Worm (Caenorhabditis elegans): ENCODE results near the gene C05E4.12.
A peak's percentile ranks its signal among the peaks of the same experiment; 100 is the strongest.

Gene C05E4.12

DNA sequence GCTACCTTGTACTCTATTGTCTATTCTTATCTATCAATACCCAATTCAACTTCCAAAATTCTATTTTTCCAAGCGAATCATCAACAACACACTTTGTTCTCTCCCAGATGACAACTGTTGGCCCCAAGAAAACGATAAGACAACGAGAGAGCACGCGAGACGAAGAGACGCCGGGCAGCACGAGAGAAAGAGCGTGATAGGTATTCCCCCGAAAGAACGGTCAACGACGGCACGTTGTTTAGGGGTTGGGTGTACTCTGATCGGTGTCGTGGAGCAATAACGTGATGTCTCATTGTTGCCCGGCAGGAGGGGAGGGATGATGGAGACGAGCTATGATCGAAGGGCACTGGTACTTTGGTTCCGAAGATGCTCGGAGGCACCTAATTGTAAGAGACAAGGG is 30.5 kb downstream of the C05E4.12 start (continued):
- TF ChIP-seq gei-17 (GFP tag; optimal IDR thresholded peaks at IDR 0.05) = peak; percentile 55
- TF ChIP-seq ekl-4 (GFP tag; IDR thresholded peaks at IDR 0.05) = peak; percentile 78
- TF ChIP-seq lin-54 (GFP tag; optimal IDR thresholded peaks at IDR 0.05) = peak; percentile 61
- peak; percentile 1 for TF ChIP-seq ama-1 (optimal IDR thresholded peaks at IDR 0.05)
- no peak for TF ChIP-seq ama-1 (GFP tag; optimal IDR thresholded peaks at IDR 0.05)
- TF ChIP-seq K11D2.4 (GFP tag; IDR thresholded peaks at IDR 0.05) = peak; percentile 84
- TF ChIP-seq atf-7 (tag; optimal IDR thresholded peaks at IDR 0.05) = peak; percentile 93
- no peak for TF ChIP-seq ceh-79 (tag; optimal IDR thresholded peaks at IDR 0.05)
- no peak for TF ChIP-seq efl-1 (GFP tag; optimal IDR thresholded peaks at IDR 0.05)
- TF ChIP-seq madf-8 (GFP tag; conservative IDR thresholded peaks at IDR 0.05) = no peak
- TF ChIP-seq ceh-27 (GFP tag; optimal IDR thresholded peaks at IDR 0.05) = peak; percentile 41
- TF ChIP-seq lsy-27 (tag; optimal IDR thresholded peaks at IDR 0.05; ENCODE audit: borderline replicate concordance, insufficient read depth) = no peak
- TF ChIP-seq K12H6.12 (tag; optimal IDR thresholded peaks at IDR 0.05) = peak; percentile 71
- peak; percentile 64; the same call in 1 of the 2 replicates for TF ChIP-seq madf-3 (GFP tag; IDR thresholded peaks at IDR 0.05)
- no peak for TF ChIP-seq ztf-25 (GFP tag; IDR thresholded peaks at IDR 0.05)
- TF ChIP-seq ceh-58 (GFP tag; IDR thresholded peaks at IDR 0.05) = no peak
- no peak for TF ChIP-seq F37B4.10 (GFP tag; IDR thresholded peaks at IDR 0.05)
- no peak for TF ChIP-seq aptf-3 (GFP tag; IDR thresholded peaks at IDR 0.05)
- no peak for TF ChIP-seq F57A8.1 (GFP tag; optimal IDR thresholded peaks at IDR 0.05)
- TF ChIP-seq F22D6.2 (tag; optimal IDR thresholded peaks at IDR 0.05) = peak; percentile 84
- TF ChIP-seq dpl-1 (GFP tag; optimal IDR thresholded peaks at IDR 0.05) = no peak
- no peak for TF ChIP-seq egl-18 (GFP tag; IDR thresholded peaks at IDR 0.05)
- peak; percentile 73 for TF ChIP-seq ZK185.1 (tag; optimal IDR thresholded peaks at IDR 0.05; ENCODE audit: poor library complexity, severe bottlenecking)
- TF ChIP-seq ztf-28 (GFP tag; IDR thresholded peaks at IDR 0.05) = no peak
- peak; percentile 18 for TF ChIP-seq athp-1 (tag; optimal IDR thresholded peaks at IDR 0.05)
- no peak for TF ChIP-seq fkh-3 (tag; optimal IDR thresholded peaks at IDR 0.05)
- TF ChIP-seq rcor-1 (GFP tag; IDR thresholded peaks at IDR 0.05) = peak; percentile 47; the same call in 1 of the 2 replicates
- peak; percentile 89 for TF ChIP-seq nfyb-1 (GFP tag; IDR thresholded peaks at IDR 0.05)
- no peak for TF ChIP-seq him-1 (tag; optimal IDR thresholded peaks at IDR 0.05)
- TF ChIP-seq cebp-2 (GFP tag; IDR thresholded peaks at IDR 0.05) = 0 out of 2 replicates have a peak, but pooled peaks have one; percentile 61
- TF ChIP-seq Y79H2A.3 (GFP tag; conservative IDR thresholded peaks at IDR 0.05) = no peak
- TF ChIP-seq nfya-2 (GFP tag; IDR thresholded peaks at IDR 0.05) = no peak
- TF ChIP-seq Y53F4B.3 (GFP tag; IDR thresholded peaks at IDR 0.05) = no peak
- TF ChIP-seq nhr-27 (tag; optimal IDR thresholded peaks at IDR 0.05) = no peak
- no peak for TF ChIP-seq F23B12.7 (tag; optimal IDR thresholded peaks at IDR 0.05; ENCODE audit: insufficient read depth)
- TF ChIP-seq T07F8.4 (tag; optimal IDR thresholded peaks at IDR 0.05) = no peak
- TF ChIP-seq pbrm-1 (GFP tag; IDR thresholded peaks at IDR 0.05) = peak; percentile 77
- TF ChIP-seq ceh-100 (GFP tag; IDR thresholded peaks at IDR 0.05) = no peak
- TF ChIP-seq rpc-1 (optimal IDR thresholded peaks at IDR 0.05) = no peak
- TF ChIP-seq rpc-1 (tag; optimal IDR thresholded peaks at IDR 0.05) = no peak
- no peak for TF ChIP-seq snpc-1.1 (tag; optimal IDR thresholded peaks at IDR 0.05; ENCODE audit: insufficient read depth)
- TF ChIP-seq die-1 (tag; optimal IDR thresholded peaks at IDR 0.05) = peak; percentile 57
- no peak for TF ChIP-seq bed-1 (GFP tag; IDR thresholded peaks at IDR 0.05)
- TF ChIP-seq lin-40 (tag; optimal IDR thresholded peaks at IDR 0.05) = peak; percentile 75
- no peak for TF ChIP-seq F10E7.11 (tag; optimal IDR thresholded peaks at IDR 0.05)
- no peak for TF ChIP-seq attf-6 (GFP tag; IDR thresholded peaks at IDR 0.05)
- no peak for TF ChIP-seq rec-8 (tag; optimal IDR thresholded peaks at IDR 0.05)
- peak; percentile 32 for TF ChIP-seq B0035.1 (tag; optimal IDR thresholded peaks at IDR 0.05)
- TF ChIP-seq dpff-1 (tag; optimal IDR thresholded peaks at IDR 0.05) = no peak
- TF ChIP-seq aptf-2 (GFP tag; conservative IDR thresholded peaks at IDR 0.05) = no peak
